Worm (Caenorhabditis elegans) whole organism, late embryonic: Measurements from ENCODE around the gene T21C9.6.

Experiments used
- C38D4.7 ChIP-seq: fragments of 200-800 bp; sonication (Bioruptor generic); optimal IDR thresholded peaks from 2 replicates; lab custom pipeline; 2018; ENCODE audit warnings: mild to moderate bottlenecking, missing genetic modification characterization, moderate library complexity, missing compliant biosample characterization
- T23F11.4 ChIP-seq: fragments of 200-800 bp; sonication (Bioruptor generic); optimal IDR thresholded peaks from 2 replicates; lab custom pipeline; 2018; ENCODE audit warnings: mild to moderate bottlenecking, missing genetic modification characterization, missing compliant biosample characterization
- ceh-14 ChIP-seq: sonication (generic microtip); optimal IDR thresholded peaks from 2 replicates; lab custom pipeline; 2016; ENCODE audit warnings: missing genotype, missing genetic modification characterization, missing compliant biosample characterization
- ceh-19 ChIP-seq: fragments of 200-800 bp; sonication (Bioruptor generic); optimal IDR thresholded peaks from 2 replicates; lab custom pipeline; 2018; ENCODE audit warnings: mild to moderate bottlenecking, missing genetic modification characterization, missing compliant biosample characterization
- ceh-2 ChIP-seq: sonication (generic microtip); optimal IDR thresholded peaks from 2 replicates; lab custom pipeline; 2016; ENCODE audit warnings: missing genotype, missing genetic modification characterization, missing compliant biosample characterization
- ceh-24 ChIP-seq: sonication (generic microtip); optimal IDR thresholded peaks from 2 replicates; lab custom pipeline; 2016; ENCODE audit warnings: mild to moderate bottlenecking, missing genetic modification characterization, missing compliant biosample characterization
- ceh-30 ChIP-seq: fragments of 150-350 bp; optimal IDR thresholded peaks from 2 replicates; lab custom pipeline; 2014; ENCODE audit warnings: missing biosample characterization, missing genetic modification characterization
- ceh-31 ChIP-seq: sonication (generic microtip); optimal IDR thresholded peaks from 2 replicates; lab custom pipeline; 2016; ENCODE audit warnings: missing genetic modification characterization, missing compliant biosample characterization
- ceh-34 ChIP-seq: sonication (generic microtip); optimal IDR thresholded peaks from 2 replicates; lab custom pipeline; 2016; ENCODE audit warnings: mild to moderate bottlenecking, missing genetic modification characterization, missing compliant biosample characterization
- ceh-48 ChIP-seq: sonication (generic microtip); optimal IDR thresholded peaks from 2 replicates; lab custom pipeline; 2016; ENCODE audit warnings: missing genetic modification characterization, inconsistent platforms, missing compliant biosample characterization
- ceh-9 ChIP-seq: sonication (generic microtip); optimal IDR thresholded peaks from 2 replicates; lab custom pipeline; 2016; ENCODE audit warnings: mild to moderate bottlenecking, missing genetic modification characterization, inconsistent platforms, missing compliant biosample characterization
- che-1 ChIP-seq: sonication (generic microtip); optimal IDR thresholded peaks from 2 replicates; lab custom pipeline; 2016; ENCODE audit warnings: mild to moderate bottlenecking, missing genetic modification characterization, missing compliant biosample characterization
- dve-1 ChIP-seq: sonication (generic microtip); optimal IDR thresholded peaks from 2 replicates; lab custom pipeline; 2017; ENCODE audit warnings: antibody characterized with exemption, mild to moderate bottlenecking, missing genetic modification characterization, missing compliant biosample characterization
- elt-2 ChIP-seq: sonication (generic microtip); optimal IDR thresholded peaks from 2 replicates; lab custom pipeline; 2016; ENCODE audit warnings: missing genetic modification reagents, missing genetic modification characterization, missing compliant biosample characterization
- elt-4 ChIP-seq: sonication (generic microtip); optimal IDR thresholded peaks from 2 replicates; lab custom pipeline; 2016; ENCODE audit warnings: missing genetic modification characterization, missing compliant biosample characterization
- gmeb-2 ChIP-seq: sonication (generic microtip); optimal IDR thresholded peaks from 2 replicates; lab custom pipeline; 2016; ENCODE audit warnings: missing genetic modification characterization, inconsistent platforms, missing compliant biosample characterization
- hlh-13 ChIP-seq: fragments of 200-800 bp; sonication (Bioruptor generic); optimal IDR thresholded peaks from 2 replicates; lab custom pipeline; 2018; ENCODE audit warnings: mild to moderate bottlenecking, missing genetic modification characterization, missing compliant biosample characterization
- hlh-15 ChIP-seq: sonication (generic microtip); optimal IDR thresholded peaks from 2 replicates; lab custom pipeline; 2016; ENCODE audit warnings: missing genetic modification characterization, missing compliant biosample characterization
- hlh-30 ChIP-seq: sonication (generic microtip); optimal IDR thresholded peaks from 2 replicates; lab custom pipeline; 2017; ENCODE audit warnings: antibody characterized with exemption, missing genetic modification characterization, missing compliant biosample characterization; ENCODE audit not compliant: insufficient read depth
- madf-2 ChIP-seq: sonication (generic microtip); optimal IDR thresholded peaks from 2 replicates; lab custom pipeline; 2017; ENCODE audit warnings: missing genetic modification characterization, missing compliant biosample characterization
- nhr-11 ChIP-seq: fragments of 150-350 bp; optimal IDR thresholded peaks from 2 replicates; lab custom pipeline; 2014; ENCODE audit warnings: missing biosample characterization, missing genetic modification characterization
- npax-4 ChIP-seq: sonication (generic microtip); optimal IDR thresholded peaks from 2 replicates; lab custom pipeline; 2016; ENCODE audit warnings: missing genetic modification characterization, missing compliant biosample characterization
- pax-1 ChIP-seq: fragments of 150-350 bp; optimal IDR thresholded peaks from 2 replicates; lab custom pipeline; 2014; ENCODE audit warnings: missing biosample characterization, missing genetic modification characterization
- pha-2 ChIP-seq: sonication (generic microtip); optimal IDR thresholded peaks from 2 replicates; lab custom pipeline; 2017; ENCODE audit warnings: mild to moderate bottlenecking, missing genetic modification characterization, missing compliant biosample characterization
- pha-4 ChIP-seq: fragments of 150-350 bp; optimal IDR thresholded peaks from 2 replicates; lab custom pipeline; 2018; ENCODE audit warnings: missing biosample characterization, missing genetic modification reagents, missing genetic modification characterization
- pqm-1 ChIP-seq: sonication (generic microtip); optimal IDR thresholded peaks from 2 replicates; lab custom pipeline; 2016; ENCODE audit warnings: missing genetic modification characterization, missing compliant biosample characterization
- pros-1 ChIP-seq: fragments of 150-350 bp; optimal IDR thresholded peaks from 2 replicates; lab custom pipeline; 2014; ENCODE audit warnings: missing biosample characterization, missing genetic modification reagents, missing genetic modification characterization
- ref-2 ChIP-seq: sonication (generic microtip); optimal IDR thresholded peaks from 2 replicates; lab custom pipeline; 2016; ENCODE audit warnings: missing genetic modification characterization, missing compliant biosample characterization
- rnt-1 ChIP-seq: sonication (generic microtip); optimal IDR thresholded peaks from 2 replicates; lab custom pipeline; 2016; ENCODE audit warnings: missing genetic modification characterization, missing compliant biosample characterization
- syd-9 ChIP-seq: sonication (generic microtip); optimal IDR thresholded peaks from 2 replicates; lab custom pipeline; 2016; ENCODE audit warnings: mild to moderate bottlenecking, missing genetic modification characterization, moderate library complexity, missing compliant biosample characterization
- tbx-2 ChIP-seq: sonication (generic microtip); optimal IDR thresholded peaks from 2 replicates; lab custom pipeline; 2016; ENCODE audit warnings: missing genetic modification characterization, missing compliant biosample characterization
- tbx-7 ChIP-seq: sonication (generic microtip); optimal IDR thresholded peaks from 2 replicates; lab custom pipeline; 2016; ENCODE audit warnings: missing genotype, missing genetic modification characterization, missing compliant biosample characterization
- ttx-3 ChIP-seq: sonication (generic microtip); optimal IDR thresholded peaks from 2 replicates; lab custom pipeline; 2016; ENCODE audit warnings: missing genetic modification reagents, missing genetic modification characterization, missing compliant biosample characterization
- unc-42 ChIP-seq: sonication (generic microtip); optimal IDR thresholded peaks from 2 replicates; lab custom pipeline; 2016; ENCODE audit warnings: missing genotype, missing genetic modification characterization, missing compliant biosample characterization
- unc-55 ChIP-seq: sonication (generic microtip); optimal IDR thresholded peaks from 2 replicates; lab custom pipeline; 2017; ENCODE audit warnings: missing biosample characterization, missing genetic modification reagents, missing genetic modification characterization

T21C9.6 gene

DNA sequence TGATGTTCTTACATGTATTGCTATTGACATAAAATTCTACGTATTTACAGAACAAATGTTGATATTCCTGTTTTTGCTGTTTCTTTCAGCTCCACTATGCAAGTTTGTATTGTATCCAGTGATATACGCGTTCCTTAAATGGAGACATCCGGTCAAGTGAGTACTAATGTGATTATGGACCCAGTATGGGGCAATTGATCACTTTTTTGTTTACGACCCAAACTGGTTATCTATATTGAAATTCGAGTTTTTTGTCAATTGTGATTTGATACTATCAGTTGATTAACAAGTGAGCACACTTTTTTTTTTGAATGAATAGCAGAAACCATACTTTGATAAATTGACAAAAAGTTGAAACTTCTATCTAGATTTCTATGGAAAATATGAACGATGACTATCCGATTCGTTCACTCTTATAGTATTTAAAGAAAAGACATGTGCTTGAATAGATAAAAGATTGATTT is at the start of gene T21C9.6:
T21C9.6 (plus strand) TSS at position 51 of the 464 bp plus-strand sequence.
- TF ChIP-seq pha-2 (tag; lab: Kevin White, UChicago) (no peak), unc-55 (GFP tag; lab: Kevin White, UChicago) (no peak), ref-2 (no peak), che-1 (tag; lab: Kevin White, UChicago) (no peak), ceh-30 (no peak), ceh-24 (tag; lab: Kevin White, UChicago) (no peak), ceh-9 (no peak), dve-1 (tag; lab: Kevin White, UChicago) (no peak), ceh-34 (tag; lab: Kevin White, UChicago) (no peak)
- TF ChIP-seq, all 69 proteins: peak for 0

ce11 chrV:10532725-10533124 is 49.0 kb upstream of the T21C9.6 start, which contains the start of gene txt-10:
txt-10 (minus strand) TSS chrV:10532825.
- TF ChIP-seq rnt-1 (tag; lab: Kevin White, UChicago) (no peak), pha-4 (tag; lab: Kevin White, UChicago) (no peak), gmeb-2 (tag; lab: Kevin White, UChicago) (no peak), ref-2 (no peak), pqm-1 (tag; lab: Kevin White, UChicago) (no peak), dve-1 (tag; lab: Kevin White, UChicago) (no peak), ceh-34 (tag; lab: Kevin White, UChicago) (no peak), ceh-19 (GFP tag; lab: Kevin White, UChicago) (no peak), syd-9 (tag; lab: Kevin White, UChicago) (no peak), pax-1 (tag; lab: Kevin White, UChicago) (no peak), elt-2 (tag; lab: Kevin White, UChicago) (no peak), ceh-30 (no peak), npax-4 (tag; lab: Kevin White, UChicago) (no peak), madf-2 (tag; lab: Kevin White, UChicago) (no peak), tbx-7 (tag; lab: Kevin White, UChicago) (no peak), hlh-30 (tag; lab: Kevin White, UChicago) (no peak), ceh-31 (tag; lab: Kevin White, UChicago) (no peak), ceh-48 (no peak), unc-42 (tag; lab: Kevin White, UChicago) (no peak)
- TF ChIP-seq, all 69 proteins: peak for 0

DNA sequence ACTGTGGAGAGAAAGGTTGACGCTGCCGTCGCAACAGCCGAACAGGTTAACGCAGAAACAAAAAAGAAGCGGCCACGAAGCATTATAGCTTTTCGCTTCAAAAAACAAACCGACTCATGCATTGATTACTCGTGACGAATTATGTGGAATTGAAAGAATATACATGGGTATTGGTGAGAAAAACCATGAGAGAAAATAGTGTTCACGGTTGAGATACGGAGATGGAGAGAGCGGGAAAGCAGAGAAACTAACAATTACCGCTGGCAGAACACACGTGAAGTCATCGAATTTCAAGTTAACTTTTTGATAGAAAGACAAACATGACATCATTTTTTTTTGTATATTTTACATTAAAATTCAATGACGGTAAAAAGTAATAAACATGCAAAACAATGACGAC is 46.4 kb upstream of the T21C9.6 start:
- TF ChIP-seq pros-1 (no peak), madf-2 (tag; lab: Kevin White, UChicago) (no peak), nhr-11 (tag; lab: Kevin White, UChicago) (no peak), npax-4 (tag; lab: Kevin White, UChicago) (no peak), tbx-7 (tag; lab: Kevin White, UChicago) (no peak), unc-55 (GFP tag; lab: Kevin White, UChicago) (no peak), ceh-14 (tag; lab: Kevin White, UChicago) (no peak), ttx-3 (no peak), ceh-24 (tag; lab: Kevin White, UChicago) (no peak), ceh-2 (no peak), hlh-15 (tag; lab: Kevin White, UChicago) (no peak), elt-4 (tag; lab: Kevin White, UChicago) (no peak), pha-2 (tag; lab: Kevin White, UChicago) (no peak), tbx-2 (tag; lab: Kevin White, UChicago) (no peak), C38D4.7 (GFP tag; lab: Kevin White, UChicago) (no peak), elt-2 (tag; lab: Kevin White, UChicago) (no peak), syd-9 (tag; lab: Kevin White, UChicago) (no peak), hlh-13 (GFP tag; lab: Kevin White, UChicago) (no peak), T23F11.4 (GFP tag; lab: Kevin White, UChicago) (no peak), che-1 (tag; lab: Kevin White, UChicago) (no peak)
